Worm (Caenorhabditis elegans) whole organism, L4/young adult: ENCODE data around the gene E02H1.6.

Source experiments
- W03F9.2 ChIP-seq: fragments of 150-350 bp; optimal IDR thresholded peaks from 2 replicates; lab custom pipeline; 2014; ENCODE audit warnings: missing biosample characterization, missing genetic modification characterization
- dao-5 ChIP-seq: sonication (generic microtip); optimal IDR thresholded peaks from 2 replicates; lab custom pipeline; 2016; ENCODE audit warnings: missing genotype, missing genetic modification characterization, moderate library complexity, missing compliant biosample characterization
- him-1 ChIP-seq: sonication (generic microtip); optimal IDR thresholded peaks from 2 replicates; lab custom pipeline; 2016; ENCODE audit warnings: missing genotype, missing genetic modification reagents, missing genetic modification characterization, missing compliant biosample characterization

ce11 chrII:9605954-9606353 is 9.5 kb downstream of the E02H1.6 start:
- no peak for TF ChIP-seq W03F9.2 (tag; lab: Kevin White, UChicago)
- no peak for TF ChIP-seq him-1 (tag; lab: Kevin White, UChicago)
- no peak for TF ChIP-seq dao-5 (tag; lab: Kevin White, UChicago)
